Worm (Caenorhabditis elegans) whole organism, L3 larva: Measurements from ENCODE around the gene Y56A3A.41.

ENCODE experiments used
- R02D3.7 ChIP-seq: fragments of 150-350 bp; optimal IDR thresholded peaks from 2 replicates; lab custom pipeline; 2014; ENCODE audit warnings: missing biosample characterization, missing genetic modification characterization
- aly-2 ChIP-seq: fragments of 150-350 bp; optimal IDR thresholded peaks from 2 replicates; lab custom pipeline; 2014; ENCODE audit warnings: missing biosample characterization, missing genetic modification characterization
- ama-1 ChIP-seq: fragments of 150-350 bp; optimal IDR thresholded peaks from 2 replicates; lab custom pipeline; 2018
- ceh-16 ChIP-seq: sonication (generic microtip); optimal IDR thresholded peaks from 2 replicates; lab custom pipeline; 2017; ENCODE audit warnings: missing biosample characterization, missing genetic modification characterization
- ceh-28 ChIP-seq: fragments of 150-350 bp; optimal IDR thresholded peaks from 2 replicates; lab custom pipeline; 2014; ENCODE audit warnings: missing biosample characterization, missing genetic modification reagents, missing genetic modification characterization
- ceh-9 ChIP-seq: sonication (generic microtip); optimal IDR thresholded peaks from 2 replicates; lab custom pipeline; 2018; ENCODE audit warnings: missing biosample characterization, missing genetic modification characterization
- egl-5 ChIP-seq: fragments of 150-350 bp; optimal IDR thresholded peaks from 2 replicates; lab custom pipeline; 2017; ENCODE audit warnings: missing biosample characterization, missing genetic modification reagents, missing genetic modification characterization, inconsistent platforms
- elt-2 ChIP-seq: sonication (generic microtip); optimal IDR thresholded peaks from 2 replicates; lab custom pipeline; 2016; ENCODE audit warnings: missing genetic modification reagents, mild to moderate bottlenecking, missing genetic modification characterization, missing compliant biosample characterization
- elt-3 ChIP-seq, 3 experiments: fragments of 150-350 bp in 1 of 3; sonication (generic microtip) in 2 of 3; optimal IDR thresholded peaks; 2 replicates in 2 of 3; 4 replicates in 1 of 3; lab custom pipeline; 2014 to 2017; ENCODE audit warnings: missing biosample characterization in 3 of 3, missing genetic modification characterization in 3 of 3
- eor-1 ChIP-seq, 2 experiments: fragments of 150-350 bp; optimal IDR thresholded peaks; 2 replicates each; lab custom pipeline; 2014 to 2018; ENCODE audit warnings: missing biosample characterization in 2 of 2, missing genetic modification characterization in 2 of 2
- fkh-10 ChIP-seq: sonication (generic microtip); optimal IDR thresholded peaks from 2 replicates; lab custom pipeline; 2017; ENCODE audit warnings: missing biosample characterization, missing genetic modification reagents, missing genetic modification characterization
- fos-1 ChIP-seq: fragments of 150-350 bp; optimal IDR thresholded peaks from 2 replicates; lab custom pipeline; 2014; ENCODE audit warnings: missing biosample characterization, missing genetic modification characterization
- hmg-11 ChIP-seq: sonication (generic microtip); optimal IDR thresholded peaks from 2 replicates; lab custom pipeline; 2016; ENCODE audit warnings: missing genetic modification characterization, missing compliant biosample characterization
- jun-1 ChIP-seq: fragments of 150-350 bp; optimal IDR thresholded peaks from 2 replicates; lab custom pipeline; 2014; ENCODE audit warnings: missing biosample characterization, missing genetic modification reagents, missing genetic modification characterization
- lin-15B ChIP-seq: fragments of 150-350 bp; optimal IDR thresholded peaks from 2 replicates; lab custom pipeline; 2014; ENCODE audit warnings: missing biosample characterization, missing genetic modification characterization
- lin-39 ChIP-seq: fragments of 150-350 bp; optimal IDR thresholded peaks from 2 replicates; lab custom pipeline; 2018; ENCODE audit warnings: missing biosample characterization, missing genetic modification reagents, missing genetic modification characterization
- lsy-12 ChIP-seq: sonication (generic microtip); optimal IDR thresholded peaks from 2 replicates; lab custom pipeline; 2016; ENCODE audit warnings: mild to moderate bottlenecking, missing genetic modification characterization, missing compliant biosample characterization
- mml-1 ChIP-seq: fragments of 150-350 bp; sonication (generic microtip); optimal IDR thresholded peaks from 3 replicates; lab custom pipeline; 2014; ENCODE audit warnings: missing biosample characterization, missing genetic modification characterization
- nfya-1 ChIP-seq: sonication (generic microtip); optimal IDR thresholded peaks from 2 replicates; lab custom pipeline; 2017; ENCODE audit warnings: missing genetic modification characterization, mild to moderate bottlenecking, missing compliant biosample characterization, antibody characterized with exemption, moderate library complexity; ENCODE audit not compliant: insufficient read depth
- nhr-11 ChIP-seq: fragments of 150-350 bp; optimal IDR thresholded peaks from 2 replicates; lab custom pipeline; 2014; ENCODE audit warnings: missing biosample characterization, missing genetic modification characterization
- nhr-12 ChIP-seq: fragments of 150-350 bp; optimal IDR thresholded peaks from 2 replicates; lab custom pipeline; 2014; ENCODE audit warnings: missing biosample characterization, missing genetic modification characterization
- nhr-23 ChIP-seq: fragments of 150-350 bp; optimal IDR thresholded peaks from 2 replicates; lab custom pipeline; 2014; ENCODE audit warnings: missing biosample characterization, missing genetic modification reagents, missing genetic modification characterization
- nhr-25 ChIP-seq: sonication (generic microtip); optimal IDR thresholded peaks from 2 replicates; lab custom pipeline; 2017; ENCODE audit warnings: missing biosample characterization, missing genetic modification characterization
- nhr-28 ChIP-seq: fragments of 150-350 bp; optimal IDR thresholded peaks from 2 replicates; lab custom pipeline; 2014; ENCODE audit warnings: missing biosample characterization, missing genetic modification characterization
- nhr-43 ChIP-seq: sonication (generic microtip); optimal IDR thresholded peaks from 2 replicates; lab custom pipeline; 2016; ENCODE audit warnings: mild to moderate bottlenecking, missing genetic modification characterization, missing compliant biosample characterization; ENCODE audit not compliant: poor library complexity, severe bottlenecking
- nhr-67 ChIP-seq: fragments of 150-350 bp; optimal IDR thresholded peaks from 2 replicates; lab custom pipeline; 2014; ENCODE audit warnings: missing biosample characterization, missing genetic modification characterization
- nhr-76 ChIP-seq: fragments of 150-350 bp; sonication (generic microtip); optimal IDR thresholded peaks from 5 replicates; lab custom pipeline; 2014; ENCODE audit warnings: missing biosample characterization, missing genetic modification characterization
- nhr-77 ChIP-seq: fragments of 150-350 bp; optimal IDR thresholded peaks from 2 replicates; lab custom pipeline; 2014; ENCODE audit warnings: missing biosample characterization, missing genetic modification characterization
- pha-4 ChIP-seq: fragments of 150-350 bp; optimal IDR thresholded peaks from 2 replicates; lab custom pipeline; 2014; ENCODE audit warnings: missing biosample characterization, missing genetic modification reagents, missing genetic modification characterization
- pqm-1 ChIP-seq: fragments of 150-350 bp; optimal IDR thresholded peaks from 2 replicates; lab custom pipeline; 2017; ENCODE audit warnings: missing biosample characterization, missing genetic modification characterization, inconsistent platforms
- skn-1 ChIP-seq: fragments of 150-350 bp; optimal IDR thresholded peaks from 2 replicates; lab custom pipeline; 2014; ENCODE audit warnings: missing biosample characterization, missing genetic modification characterization
- snpc-4 ChIP-seq: fragments of 150-350 bp; optimal IDR thresholded peaks from 2 replicates; lab custom pipeline; 2014; ENCODE audit warnings: missing biosample characterization, missing genetic modification characterization
- unc-39 ChIP-seq: sonication (generic microtip); optimal IDR thresholded peaks from 4 replicates; lab custom pipeline; 2017; ENCODE audit warnings: missing biosample characterization, missing genetic modification characterization
- unc-62 ChIP-seq: fragments of 150-350 bp; sonication (generic microtip); optimal IDR thresholded peaks from 4 replicates; lab custom pipeline; 2014; ENCODE audit warnings: missing biosample characterization, missing genetic modification reagents, missing genetic modification characterization
- zag-1 ChIP-seq: fragments of 150-350 bp; optimal IDR thresholded peaks from 2 replicates; lab custom pipeline; 2014; ENCODE audit warnings: missing biosample characterization, missing genetic modification characterization
- ztf-11 ChIP-seq: fragments of 150-350 bp; optimal IDR thresholded peaks from 2 replicates; lab custom pipeline; 2014; ENCODE audit warnings: missing biosample characterization, missing genetic modification characterization

Y56A3A.41 gene

DNA sequence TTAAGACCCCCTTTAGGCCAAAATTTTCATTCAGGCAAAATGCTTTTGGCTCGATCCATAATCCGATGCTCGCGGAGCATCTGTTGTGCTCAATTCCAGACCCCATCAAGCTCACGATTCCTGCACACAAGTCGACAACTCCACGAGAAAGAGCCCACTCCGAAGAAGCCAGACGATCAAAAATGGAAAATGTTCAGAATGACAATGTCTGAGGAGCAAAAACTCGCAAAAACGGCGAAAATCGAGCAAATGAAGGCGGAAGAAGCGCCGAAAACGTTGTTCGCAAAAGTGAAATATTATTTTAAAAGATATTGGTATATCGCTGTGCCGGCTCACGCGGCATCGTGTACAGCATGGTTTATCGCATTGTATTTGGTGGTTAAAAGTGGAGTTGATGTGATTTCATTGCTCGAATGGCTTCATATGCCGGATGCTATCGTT is 28.8 kb upstream of the Y56A3A.41 start, which contains the start of gene Y56A3A.22:
Y56A3A.22 (plus strand) TSS at position 35 of the 441 bp plus-strand sequence.
- TF ChIP-seq nfya-1, result peak; percentile 36
- peak; percentile 57 for TF ChIP-seq lsy-12
- peak; percentile 33 for TF ChIP-seq nhr-43 (tag; lab: Kevin White, UChicago)
- TF ChIP-seq nhr-28 (tag; lab: Kevin White, UChicago), result no peak
- TF ChIP-seq ama-1 (lab: Kevin White, UChicago), result peak; percentile 92
- peak; percentile 21 for TF ChIP-seq elt-2 (tag; lab: Kevin White, UChicago)
- TF ChIP-seq fkh-10 (GFP tag; lab: Kevin White, UChicago), result no peak
- TF ChIP-seq elt-3 (tag; optimal IDR thresholded peaks at IDR 0.05; lab: Kevin White, UChicago), result peak in 1 of 3 experiments; percentile 25

DNA sequence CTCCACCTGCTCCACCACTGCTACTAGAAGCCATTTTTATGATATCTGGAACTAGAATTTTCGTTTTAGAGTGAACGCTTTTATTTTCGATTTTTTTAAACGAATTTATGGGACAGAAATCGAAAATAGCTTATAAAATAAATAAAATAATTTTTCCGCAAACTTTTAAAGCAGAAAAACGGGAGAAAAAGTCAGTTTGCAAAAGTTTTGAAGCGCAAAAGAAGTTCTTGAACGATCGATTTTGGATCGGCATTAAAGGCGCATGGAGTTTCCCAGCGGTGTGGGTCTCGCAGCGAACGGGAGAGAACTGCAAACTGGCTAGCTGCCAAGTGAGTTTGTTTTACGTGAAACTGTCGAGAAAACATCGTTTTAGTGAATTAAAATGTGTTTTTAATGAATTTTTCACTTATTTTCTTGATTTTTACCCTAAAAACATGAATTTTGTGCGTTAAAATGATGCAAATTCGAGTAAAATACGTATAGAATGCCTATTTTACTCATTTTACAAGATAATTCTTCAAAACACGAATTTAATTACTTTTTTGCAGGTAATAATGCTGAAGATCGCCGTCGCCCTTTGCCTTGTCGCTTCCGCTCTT is 27.4 kb upstream of the Y56A3A.41 start, which contains the start of the genes ccf-1 and trap-4:
ccf-1 (minus strand) TSS at position 51 of the 599 bp plus-strand sequence.
trap-4 (plus strand) TSS at position 549 of the 599 bp plus-strand sequence.
- TF ChIP-seq elt-2 (tag; lab: Kevin White, UChicago), result peak; percentile 26
- peak; percentile 76 for TF ChIP-seq pha-4
- TF ChIP-seq mml-1, result no peak
- peak; percentile 54 for TF ChIP-seq snpc-4 (tag; lab: Kevin White, UChicago)
- TF ChIP-seq fkh-10 (GFP tag; lab: Kevin White, UChicago), result no peak
- peak; percentile 35 for TF ChIP-seq lin-39 (tag; lab: Kevin White, UChicago)
- TF ChIP-seq hmg-11, result peak; percentile 22
- TF ChIP-seq nhr-23, result peak; percentile 61
- TF ChIP-seq pqm-1 (tag; lab: Kevin White, UChicago), result peak; percentile 14
- TF ChIP-seq lin-15B (tag; lab: Kevin White, UChicago), result peak; percentile 76
- peak; percentile 66 for TF ChIP-seq ceh-28
- TF ChIP-seq R02D3.7, result peak; percentile 1
- TF ChIP-seq unc-62, result no peak
- peak; percentile 66 for TF ChIP-seq nhr-25
- TF ChIP-seq nfya-1, result peak; percentile 89
- no peak for TF ChIP-seq aly-2

DNA sequence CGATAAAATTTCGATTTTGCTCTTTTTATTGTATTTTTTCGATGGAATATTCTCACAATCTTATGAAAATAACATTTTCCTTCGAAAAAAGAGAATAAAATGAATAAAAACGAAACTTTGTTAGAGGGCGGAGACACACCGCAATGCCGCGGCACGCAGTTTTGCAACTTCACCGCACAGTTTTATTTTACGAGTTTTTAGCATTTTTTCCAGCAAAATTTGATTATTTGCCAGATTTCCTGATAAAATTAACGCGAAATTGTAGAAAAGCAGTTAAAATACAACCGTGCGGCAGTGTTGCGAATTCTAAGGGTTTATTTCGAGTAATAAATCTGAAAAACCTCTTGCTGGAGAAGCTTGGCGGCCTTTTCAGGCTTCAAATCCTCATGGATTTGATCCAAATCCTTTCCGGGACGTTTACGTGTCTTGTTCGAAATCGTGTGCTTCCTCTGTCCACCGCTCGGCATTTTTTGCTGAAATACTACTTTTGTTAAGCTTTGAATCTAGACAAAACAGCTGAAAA is 25.5 kb upstream of the Y56A3A.41 start, which contains the start of gene znf-593:
znf-593 (minus strand) TSS at position 473 of the 523 bp plus-strand sequence.
- TF ChIP-seq nhr-43 (tag; lab: Kevin White, UChicago) (peak; percentile 56), elt-2 (tag; lab: Kevin White, UChicago) (peak; percentile 23), nhr-25 (no peak), eor-1 (tag; optimal IDR thresholded peaks at IDR 0.05; lab: Kevin White, UChicago) (no peak), lsy-12 (no peak), snpc-4 (tag; lab: Kevin White, UChicago) (no peak), ama-1 (lab: Kevin White, UChicago) (peak; percentile 1), zag-1 (no peak), pha-4 (peak; percentile 32), hmg-11 (peak; percentile 50), nhr-77 (tag; lab: Kevin White, UChicago) (no peak)

DNA sequence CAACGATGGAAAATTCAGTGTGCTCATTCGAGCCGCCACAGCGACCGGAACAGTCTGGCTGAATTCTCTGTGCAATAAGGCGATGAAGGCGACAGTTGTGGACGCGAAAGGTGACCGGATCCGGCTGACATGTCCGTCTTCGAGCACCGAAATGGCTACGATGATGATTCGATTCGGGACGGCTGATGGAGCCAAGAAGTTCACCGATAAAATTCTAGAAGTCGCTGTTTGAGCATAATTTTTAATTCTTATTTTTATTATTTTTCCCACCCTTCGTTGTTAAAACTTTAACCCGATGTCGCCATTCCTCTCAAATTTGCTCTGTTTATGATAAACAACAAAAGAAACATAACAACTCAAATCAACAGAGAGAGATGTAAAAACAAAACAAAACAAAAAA is 24.7 kb upstream of the Y56A3A.41 start:
- no peak for TF ChIP-seq R02D3.7
- no peak for TF ChIP-seq elt-3 (tag; optimal IDR thresholded peaks at IDR 0.05; lab: Kevin White, UChicago)
- TF ChIP-seq ceh-16 (tag; lab: Kevin White, UChicago), result no peak
- TF ChIP-seq unc-39 (tag; lab: Kevin White, UChicago), result no peak
- TF ChIP-seq zag-1, result no peak
- no peak for TF ChIP-seq lin-39 (tag; lab: Kevin White, UChicago)
- TF ChIP-seq egl-5, result no peak
- TF ChIP-seq fos-1 (tag; lab: Kevin White, UChicago), result no peak
- TF ChIP-seq nfya-1, result no peak
- no peak for TF ChIP-seq nhr-11 (tag; lab: Kevin White, UChicago)
- no peak for TF ChIP-seq aly-2
- no peak for TF ChIP-seq hmg-11
- TF ChIP-seq ceh-9 (tag; lab: Kevin White, UChicago), result no peak
- TF ChIP-seq lsy-12, result no peak
- TF ChIP-seq ztf-11 (tag; lab: Kevin White, UChicago), result no peak
- no peak for TF ChIP-seq skn-1 (tag; lab: Kevin White, UChicago)
- TF ChIP-seq nhr-67 (tag; lab: Kevin White, UChicago), result no peak

DNA sequence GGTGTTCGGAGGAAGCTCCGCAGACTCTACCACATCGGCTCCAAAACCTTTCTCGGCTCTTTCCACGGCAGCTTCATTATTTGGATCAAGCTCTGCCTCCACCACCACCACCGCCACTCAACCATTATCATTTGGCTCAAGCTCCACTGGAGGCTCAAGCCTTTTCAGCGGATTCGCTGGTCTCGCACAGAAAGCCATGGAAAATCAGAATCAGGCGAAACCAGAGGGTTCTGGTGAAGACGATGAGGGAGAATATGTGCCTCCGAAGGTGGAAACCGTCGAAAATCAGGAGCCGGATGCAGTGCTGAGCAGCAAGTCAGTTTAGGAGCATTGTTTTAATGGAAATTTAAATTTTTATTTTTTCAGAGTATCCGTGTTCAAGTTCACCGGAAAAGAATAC is 24.3 kb upstream of the Y56A3A.41 start:
- TF ChIP-seq lin-39 (tag; lab: Kevin White, UChicago), result no peak
- TF ChIP-seq lsy-12, result no peak
- TF ChIP-seq nhr-76 (tag; lab: Kevin White, UChicago), result no peak
- no peak for TF ChIP-seq jun-1 (tag; lab: Kevin White, UChicago)
- no peak for TF ChIP-seq pqm-1 (tag; lab: Kevin White, UChicago)
- no peak for TF ChIP-seq elt-3 (tag; optimal IDR thresholded peaks at IDR 0.05; lab: Kevin White, UChicago)
- TF ChIP-seq nhr-67 (tag; lab: Kevin White, UChicago), result no peak
- TF ChIP-seq fos-1 (tag; lab: Kevin White, UChicago), result no peak
- TF ChIP-seq nhr-12, result no peak
- TF ChIP-seq ztf-11 (tag; lab: Kevin White, UChicago), result no peak
- TF ChIP-seq pha-4, result no peak
